Worm (Caenorhabditis elegans) whole organism, young adult: ENCODE measurements around the gene str-4.

Source experiments
- B0019.2 ChIP-seq: fragments of 200-800 bp; sonication (Bioruptor generic); conservative IDR thresholded peaks from 2 replicates; pipeline ENCODE4 v1.3.6; 2022; ENCODE audit warnings: missing genetic modification reagents, missing genetic modification characterization, missing compliant biosample characterization
- B0261.1 ChIP-seq: sonication (generic microtip); optimal IDR thresholded peaks from 2 replicates; lab custom pipeline; 2016; ENCODE audit warnings: mild to moderate bottlenecking, missing genetic modification characterization, moderate library complexity, missing compliant biosample characterization
- B0336.3 ChIP-seq: fragments of 200-800 bp; sonication (Bioruptor generic); IDR thresholded peaks from 2 replicates; pipeline ENCODE4 v1.3.6; 2022; ENCODE audit warnings: missing genetic modification characterization, missing compliant biosample characterization
- C06A6.2 ChIP-seq: fragments of 200-800 bp; sonication (Bioruptor generic); conservative IDR thresholded peaks from 2 replicates; pipeline ENCODE4 v1.3.6; 2022; ENCODE audit warnings: missing genetic modification characterization, missing compliant biosample characterization
- F33H1.4 ChIP-seq: fragments of 200-800 bp; sonication (Bioruptor generic); IDR thresholded peaks from 2 replicates; pipeline ENCODE4 v1.3.6; 2022; ENCODE audit warnings: missing genetic modification reagents, missing genetic modification characterization, missing compliant biosample characterization
- F49E8.2 ChIP-seq: sonication (generic microtip); optimal IDR thresholded peaks from 3 replicates; lab custom pipeline; 2017; ENCODE audit warnings: missing genetic modification characterization, mild to moderate bottlenecking, missing compliant biosample characterization, antibody characterized with exemption, moderate library complexity; ENCODE audit not compliant: insufficient read depth
- F57A8.1 ChIP-seq: fragments of 200-800 bp; sonication (Bioruptor generic); optimal IDR thresholded peaks from 2 replicates; lab custom pipeline; 2018; ENCODE audit warnings: mild to moderate bottlenecking, missing genetic modification characterization, moderate library complexity, missing compliant biosample characterization
- F57C9.4 ChIP-seq: sonication (generic microtip); optimal IDR thresholded peaks from 2 replicates; lab custom pipeline; 2017; ENCODE audit warnings: mild to moderate bottlenecking, missing genetic modification characterization, missing compliant biosample characterization
- Y53G8AR.9 ChIP-seq: fragments of 200-800 bp; sonication (Bioruptor generic); conservative IDR thresholded peaks from 2 replicates; pipeline ENCODE4 v1.3.6; 2022; ENCODE audit warnings: missing genetic modification reagents, missing genetic modification characterization, missing compliant biosample characterization
- akir-1 ChIP-seq: fragments of 200-800 bp; sonication (Bioruptor generic); optimal IDR thresholded peaks from 2 replicates; lab custom pipeline; 2018; ENCODE audit warnings: mild to moderate bottlenecking, missing genetic modification characterization, moderate library complexity, missing compliant biosample characterization
- ama-1 ChIP-seq, 3 experiments: fragments of 150-350 bp in 1 of 3; sonication (generic microtip) in 2 of 3; optimal IDR thresholded peaks; 2 replicates each; lab custom pipeline; 2014 to 2018; ENCODE audit warnings: missing biosample characterization in 2 of 3, missing genetic modification characterization in 2 of 3, missing genetic modification reagents in 2 of 3
- aptf-3 ChIP-seq: fragments of 200-800 bp; sonication (Bioruptor generic); IDR thresholded peaks from 2 replicates; pipeline ENCODE4 v1.3.6; 2022; ENCODE audit warnings: missing genetic modification characterization, missing compliant biosample characterization
- athp-1 ChIP-seq: sonication (generic microtip); optimal IDR thresholded peaks from 2 replicates; lab custom pipeline; 2017; ENCODE audit warnings: mild to moderate bottlenecking, missing genetic modification characterization, missing compliant biosample characterization
- attf-3 ChIP-seq: fragments of 200-800 bp; sonication (Bioruptor generic); conservative IDR thresholded peaks from 2 replicates; pipeline ENCODE4 v1.3.6; 2022; ENCODE audit warnings: missing genetic modification reagents, missing genetic modification characterization, missing compliant biosample characterization
- bed-2 ChIP-seq: fragments of 200-800 bp; sonication (Bioruptor generic); IDR thresholded peaks from 2 replicates; pipeline ENCODE4 v1.3.6; 2022; ENCODE audit warnings: missing genetic modification reagents, missing genetic modification characterization, missing compliant biosample characterization
- ccch-3 ChIP-seq: fragments of 200-800 bp; sonication (Bioruptor generic); optimal IDR thresholded peaks from 2 replicates; lab custom pipeline; 2018; ENCODE audit warnings: mild to moderate bottlenecking, missing genetic modification characterization, missing compliant biosample characterization
- ceh-100 ChIP-seq: fragments of 200-800 bp; sonication (Bioruptor generic); IDR thresholded peaks from 2 replicates; pipeline ENCODE4 v1.3.6; 2022; ENCODE audit warnings: missing genetic modification reagents, missing genetic modification characterization, missing compliant biosample characterization
- ceh-40 ChIP-seq: fragments of 200-800 bp; sonication (Bioruptor generic); IDR thresholded peaks from 2 replicates; pipeline ENCODE4 v1.3.6; 2022; ENCODE audit warnings: missing genetic modification characterization, missing compliant biosample characterization
- die-1 ChIP-seq: sonication (generic microtip); optimal IDR thresholded peaks from 2 replicates; lab custom pipeline; 2016; ENCODE audit warnings: missing genotype, mild to moderate bottlenecking, missing genetic modification characterization, missing compliant biosample characterization
- egl-18 ChIP-seq: fragments of 200-800 bp; sonication (Bioruptor generic); IDR thresholded peaks from 2 replicates; pipeline ENCODE4 v1.3.6; 2022; ENCODE audit warnings: missing genetic modification reagents, missing genetic modification characterization, missing compliant biosample characterization
- egl-44 ChIP-seq: fragments of 200-800 bp; sonication (Bioruptor generic); IDR thresholded peaks from 2 replicates; pipeline ENCODE4 v1.3.6; 2022; ENCODE audit warnings: missing genetic modification reagents, missing genetic modification characterization, missing compliant biosample characterization
- him-1 ChIP-seq: sonication (generic microtip); optimal IDR thresholded peaks from 2 replicates; lab custom pipeline; 2016; ENCODE audit warnings: missing genotype, missing genetic modification reagents, missing genetic modification characterization, missing compliant biosample characterization
- hlh-12 ChIP-seq: sonication (generic microtip); optimal IDR thresholded peaks from 2 replicates; lab custom pipeline; 2016; ENCODE audit warnings: missing genetic modification characterization, missing compliant biosample characterization
- hmg-20 ChIP-seq: fragments of 200-800 bp; sonication (Bioruptor generic); IDR thresholded peaks from 2 replicates; pipeline ENCODE4 v1.3.6; 2022; ENCODE audit warnings: missing genetic modification reagents, missing genetic modification characterization, missing compliant biosample characterization
- let-607 ChIP-seq, 2 experiments: fragments of 200-800 bp in 1 of 2; sonication (Bioruptor generic) in 1 of 2; sonication (generic microtip) in 1 of 2; optimal IDR thresholded peaks; 2 replicates each; lab custom pipeline; 2016 to 2018; ENCODE audit warnings: mild to moderate bottlenecking in 2 of 2, missing compliant biosample characterization in 2 of 2, missing genetic modification characterization in 2 of 2, moderate library complexity in 2 of 2, missing genotype in 1 of 2
- lin-40 ChIP-seq: sonication (generic microtip); optimal IDR thresholded peaks from 2 replicates; lab custom pipeline; 2016; ENCODE audit warnings: missing genetic modification characterization, mild to moderate bottlenecking, missing compliant biosample characterization, missing genotype, missing genetic modification reagents
- lin-54 ChIP-seq: fragments of 200-800 bp; sonication (Bioruptor generic); optimal IDR thresholded peaks from 2 replicates; lab custom pipeline; 2018; ENCODE audit warnings: mild to moderate bottlenecking, missing genetic modification characterization, missing compliant biosample characterization
- lir-1 ChIP-seq: fragments of 200-800 bp; sonication (Bioruptor generic); conservative IDR thresholded peaks from 2 replicates; pipeline ENCODE4 v1.3.6; 2022; ENCODE audit warnings: missing genetic modification reagents, missing genetic modification characterization, missing compliant biosample characterization
- madf-3 ChIP-seq: fragments of 200-800 bp; sonication (Bioruptor generic); IDR thresholded peaks from 2 replicates; pipeline ENCODE4 v1.3.6; 2022; ENCODE audit warnings: missing genetic modification reagents, missing genetic modification characterization, missing compliant biosample characterization
- madf-6 ChIP-seq: fragments of 200-800 bp; sonication (Bioruptor generic); IDR thresholded peaks from 2 replicates; pipeline ENCODE4 v1.3.6; 2022; ENCODE audit warnings: missing genetic modification reagents, missing genetic modification characterization, missing compliant biosample characterization
- madf-8 ChIP-seq: fragments of 200-800 bp; sonication (Bioruptor generic); conservative IDR thresholded peaks from 2 replicates; pipeline ENCODE4 v1.3.6; 2022; ENCODE audit warnings: missing genetic modification reagents, missing genetic modification characterization, missing compliant biosample characterization
- mxl-1 ChIP-seq: sonication (generic microtip); optimal IDR thresholded peaks from 2 replicates; lab custom pipeline; 2016; ENCODE audit warnings: missing genetic modification characterization, missing compliant biosample characterization
- nfya-1 ChIP-seq: sonication (generic microtip); optimal IDR thresholded peaks from 2 replicates; lab custom pipeline; 2017; ENCODE audit warnings: antibody characterized with exemption, missing compliant biosample characterization, missing genetic modification characterization, borderline replicate concordance; ENCODE audit not compliant: insufficient read depth
- nhr-80 ChIP-seq: sonication (generic microtip); optimal IDR thresholded peaks from 2 replicates; lab custom pipeline; 2016; ENCODE audit warnings: missing genetic modification characterization, missing compliant biosample characterization
- pbrm-1 ChIP-seq: fragments of 200-800 bp; sonication (Bioruptor generic); IDR thresholded peaks from 2 replicates; pipeline ENCODE4 v1.3.6; 2022; ENCODE audit warnings: missing genetic modification reagents, missing genetic modification characterization, missing compliant biosample characterization
- rcor-1 ChIP-seq: fragments of 200-800 bp; sonication (Bioruptor generic); IDR thresholded peaks from 2 replicates; pipeline ENCODE4 v1.3.6; 2022; ENCODE audit warnings: missing genetic modification reagents, missing genetic modification characterization, missing compliant biosample characterization
- sea-2 ChIP-seq: fragments of 200-800 bp; sonication (Bioruptor generic); IDR thresholded peaks from 2 replicates; pipeline ENCODE4 v1.3.6; 2022; ENCODE audit warnings: missing genetic modification characterization, missing compliant biosample characterization
- somi-1 ChIP-seq: fragments of 200-800 bp; sonication (Bioruptor generic); optimal IDR thresholded peaks from 2 replicates; lab custom pipeline; 2018; ENCODE audit warnings: mild to moderate bottlenecking, missing genetic modification characterization, missing compliant biosample characterization
- tbx-9 ChIP-seq: sonication (generic microtip); optimal IDR thresholded peaks from 2 replicates; lab custom pipeline; 2016; ENCODE audit warnings: borderline replicate concordance, missing genetic modification characterization, inconsistent platforms, missing compliant biosample characterization
- unc-62 ChIP-seq: fragments of 150-350 bp; optimal IDR thresholded peaks from 2 replicates; lab custom pipeline; 2014; ENCODE audit warnings: missing biosample characterization, missing genetic modification reagents, missing genetic modification characterization
- zfh-2 ChIP-seq: fragments of 200-800 bp; sonication (Bioruptor generic); conservative IDR thresholded peaks from 2 replicates; pipeline ENCODE4 v1.3.6; 2022; ENCODE audit warnings: missing genetic modification reagents, missing genetic modification characterization, missing compliant biosample characterization
- zim-3 ChIP-seq: sonication (generic microtip); optimal IDR thresholded peaks from 2 replicates; lab custom pipeline; 2017; ENCODE audit warnings: mild to moderate bottlenecking, missing genetic modification characterization, moderate library complexity, missing compliant biosample characterization
- ztf-18 ChIP-seq: sonication (generic microtip); optimal IDR thresholded peaks from 2 replicates; lab custom pipeline; 2016; ENCODE audit warnings: missing genotype, mild to moderate bottlenecking, missing genetic modification characterization, missing compliant biosample characterization
- ztf-3 ChIP-seq: fragments of 200-800 bp; sonication (Bioruptor generic); optimal IDR thresholded peaks from 2 replicates; lab custom pipeline; 2018; ENCODE audit warnings: mild to moderate bottlenecking, missing genetic modification characterization, missing compliant biosample characterization

The str-4 gene

DNA sequence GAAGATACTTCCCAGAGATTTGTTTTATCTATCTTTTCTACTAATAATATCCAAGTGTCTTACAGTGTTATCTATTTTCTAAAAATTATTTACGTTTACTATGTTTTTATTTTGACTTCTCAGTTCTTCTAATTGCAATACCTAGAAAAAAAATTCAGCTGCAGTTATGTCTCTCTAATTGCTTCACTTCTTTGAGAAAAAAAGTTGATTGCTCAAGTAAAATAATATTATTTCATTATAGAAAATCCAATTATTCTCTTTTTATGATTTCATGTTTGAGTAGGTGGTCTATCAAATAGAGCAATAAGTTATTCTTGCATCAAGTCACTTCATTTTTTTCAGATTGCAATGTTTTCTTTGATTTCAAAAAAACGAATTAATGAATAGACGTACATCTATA is 27.0 kb upstream of the str-4 start:
- TF ChIP-seq egl-44 (GFP tag; lab: Robert Waterston, UW) (no peak), ama-1 (optimal IDR thresholded peaks at IDR 0.05; lab: Kevin White, UChicago) (no peak), ama-1 (GFP tag; optimal IDR thresholded peaks at IDR 0.05; lab: Kevin White, UChicago) (no peak), zfh-2 (no peak), lir-1 (GFP tag; lab: Robert Waterston, UW) (no peak), F57A8.1 (GFP tag; lab: Kevin White, UChicago) (no peak), madf-3 (GFP tag; lab: Robert Waterston, UW) (no peak), F49E8.2 (no peak), egl-18 (GFP tag; lab: Robert Waterston, UW) (no peak), F57C9.4 (tag; lab: Kevin White, UChicago) (no peak), aptf-3 (GFP tag; lab: Robert Waterston, UW) (no peak), B0261.1 (tag; lab: Kevin White, UChicago) (no peak), him-1 (no peak), die-1 (tag; lab: Kevin White, UChicago) (no peak), bed-2 (GFP tag; lab: Robert Waterston, UW) (no peak), C06A6.2 (GFP tag; lab: Robert Waterston, UW) (no peak), lin-40 (tag; lab: Kevin White, UChicago) (no peak), somi-1 (GFP tag; lab: Kevin White, UChicago) (no peak), let-607 (tag; optimal IDR thresholded peaks at IDR 0.05; lab: Kevin White, UChicago) (no peak), madf-6 (GFP tag; lab: Robert Waterston, UW) (no peak), B0019.2 (GFP tag; lab: Robert Waterston, UW) (no peak)

DNA sequence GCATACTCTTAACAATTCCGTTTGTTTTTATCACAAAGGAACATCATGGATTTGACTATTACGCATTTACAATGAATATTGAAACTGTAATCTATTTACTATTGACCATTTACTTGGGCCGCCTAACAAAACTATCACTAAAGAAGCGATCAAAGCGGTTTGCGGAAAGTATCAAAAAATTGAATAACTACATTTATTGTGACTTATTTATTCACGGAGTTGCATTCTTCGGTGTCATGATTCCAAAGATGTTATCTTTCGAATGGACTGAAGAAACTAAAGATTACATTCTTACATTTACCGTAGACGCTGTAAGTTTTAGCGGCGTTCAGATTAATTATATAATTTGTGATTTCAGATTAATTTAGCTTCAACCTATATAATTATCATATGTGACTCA is 24.7 kb upstream of the str-4 start:
- TF ChIP-seq madf-8 (GFP tag; lab: Robert Waterston, UW) (no peak), hmg-20 (GFP tag; lab: Robert Waterston, UW) (no peak), nhr-80 (tag; lab: Kevin White, UChicago) (no peak), let-607 (tag; optimal IDR thresholded peaks at IDR 0.05; lab: Kevin White, UChicago) (no peak), F49E8.2 (no peak), rcor-1 (GFP tag; lab: Robert Waterston, UW) (no peak), mxl-1 (no peak), somi-1 (GFP tag; lab: Kevin White, UChicago) (no peak), hlh-12 (tag; lab: Kevin White, UChicago) (no peak), aptf-3 (GFP tag; lab: Robert Waterston, UW) (no peak), egl-18 (GFP tag; lab: Robert Waterston, UW) (no peak), Y53G8AR.9 (no peak), him-1 (no peak), zim-3 (tag; lab: Kevin White, UChicago) (no peak), B0336.3 (GFP tag; lab: Robert Waterston, UW) (no peak), ccch-3 (GFP tag; lab: Kevin White, UChicago) (no peak), akir-1 (GFP tag; lab: Kevin White, UChicago) (no peak), sea-2 (GFP tag; lab: Robert Waterston, UW) (no peak)

DNA sequence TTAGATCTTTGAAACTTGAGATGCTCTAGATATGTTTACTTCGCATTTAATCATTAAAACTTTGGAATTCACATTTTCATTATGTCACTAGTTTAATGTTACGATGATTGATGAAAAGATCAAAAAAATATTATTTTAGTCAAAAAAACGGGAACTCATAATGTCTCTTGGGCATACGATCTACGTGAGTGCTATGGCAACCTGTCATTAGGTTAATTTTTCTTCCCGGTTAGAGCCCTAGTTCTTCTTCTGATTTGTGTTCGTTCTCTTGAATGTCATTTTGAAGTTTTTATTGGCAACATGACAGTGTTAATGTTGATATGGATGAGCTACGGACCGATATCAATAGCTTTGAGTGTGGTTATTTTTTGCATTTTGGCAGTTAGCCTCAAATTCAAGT is 23.9 kb upstream of the str-4 start, which contains the start of gene srg-46:
Gene srg-46 (plus strand): TSS at position 301 of the 400 bp plus-strand sequence.
- TF ChIP-seq ztf-18 (tag; lab: Kevin White, UChicago): no peak
- TF ChIP-seq attf-3: no peak
- no peak for TF ChIP-seq athp-1 (tag; lab: Kevin White, UChicago)
- TF ChIP-seq tbx-9 (tag; lab: Kevin White, UChicago): no peak
- no peak for TF ChIP-seq ztf-3 (GFP tag; lab: Kevin White, UChicago)
- TF ChIP-seq aptf-3 (GFP tag; lab: Robert Waterston, UW): no peak
- no peak for TF ChIP-seq pbrm-1 (GFP tag; lab: Robert Waterston, UW)
- no peak for TF ChIP-seq F33H1.4 (GFP tag; lab: Robert Waterston, UW)
- no peak for TF ChIP-seq ama-1 (optimal IDR thresholded peaks at IDR 0.05; lab: Kevin White, UChicago)
- no peak for TF ChIP-seq ama-1 (GFP tag; optimal IDR thresholded peaks at IDR 0.05; lab: Kevin White, UChicago)
- TF ChIP-seq B0261.1 (tag; lab: Kevin White, UChicago): no peak
- no peak for TF ChIP-seq ceh-40 (GFP tag; lab: Robert Waterston, UW)
- no peak for TF ChIP-seq lin-54 (GFP tag; lab: Kevin White, UChicago)
- no peak for TF ChIP-seq unc-62 (GFP tag; lab: Kevin White, UChicago)
- no peak for TF ChIP-seq ceh-100 (GFP tag; lab: Robert Waterston, UW)
- TF ChIP-seq nfya-1 (tag; lab: Kevin White, UChicago): no peak
- TF ChIP-seq B0336.3 (GFP tag; lab: Robert Waterston, UW): no peak
- no peak for TF ChIP-seq C06A6.2 (GFP tag; lab: Robert Waterston, UW)
